Worm (Caenorhabditis elegans) whole organism, mixed stage, embryonic: ENCODE results near the gene gap-2.

Source experiments
- blmp-1 ChIP-seq: fragments of 150-350 bp; optimal IDR thresholded peaks from 2 replicates; lab custom pipeline; 2014; ENCODE audit warnings: missing biosample characterization, missing genetic modification characterization
- ceh-83 ChIP-seq: fragments of 200-800 bp; sonication (Bioruptor generic); optimal IDR thresholded peaks from 2 replicates; lab custom pipeline; 2018; ENCODE audit warnings: mild to moderate bottlenecking, missing genetic modification characterization, missing compliant biosample characterization
- elt-3 ChIP-seq: fragments of 150-350 bp; optimal IDR thresholded peaks from 2 replicates; lab custom pipeline; 2014; ENCODE audit warnings: missing biosample characterization, missing genetic modification characterization
- ham-2 ChIP-seq: fragments of 200-800 bp; sonication (Bioruptor generic); optimal IDR thresholded peaks from 2 replicates; lab custom pipeline; 2018; ENCODE audit warnings: mild to moderate bottlenecking, missing genetic modification characterization, missing compliant biosample characterization
- mep-1 ChIP-seq: fragments of 150-350 bp; optimal IDR thresholded peaks from 2 replicates; lab custom pipeline; 2017; ENCODE audit warnings: missing biosample characterization, missing genetic modification reagents, missing genetic modification characterization, inconsistent platforms
- mls-2 ChIP-seq: sonication (generic microtip); optimal IDR thresholded peaks from 2 replicates; lab custom pipeline; 2016; ENCODE audit warnings: mild to moderate bottlenecking, missing genetic modification characterization, moderate library complexity, missing compliant biosample characterization
- nhr-12 ChIP-seq: fragments of 150-350 bp; optimal IDR thresholded peaks from 2 replicates; lab custom pipeline; 2014; ENCODE audit warnings: missing biosample characterization, missing genetic modification characterization
- snpc-4 ChIP-seq: fragments of 150-350 bp; optimal IDR thresholded peaks from 2 replicates; lab custom pipeline; 2014; ENCODE audit warnings: missing biosample characterization, missing genetic modification characterization
- unc-120 ChIP-seq: sonication (generic microtip); optimal IDR thresholded peaks from 2 replicates; lab custom pipeline; 2017; ENCODE audit warnings: missing genetic modification characterization, missing compliant biosample characterization; ENCODE audit not compliant: poor library complexity, severe bottlenecking
- unc-39 ChIP-seq: fragments of 150-350 bp; optimal IDR thresholded peaks from 2 replicates; lab custom pipeline; 2014; ENCODE audit warnings: missing biosample characterization, missing genetic modification characterization
- unc-62 ChIP-seq: fragments of 150-350 bp; optimal IDR thresholded peaks from 2 replicates; lab custom pipeline; 2014; ENCODE audit warnings: missing biosample characterization, missing genetic modification reagents, missing genetic modification characterization
- ztf-11 ChIP-seq: fragments of 150-350 bp; optimal IDR thresholded peaks from 2 replicates; lab custom pipeline; 2014; ENCODE audit warnings: missing biosample characterization, missing genetic modification characterization

DNA sequence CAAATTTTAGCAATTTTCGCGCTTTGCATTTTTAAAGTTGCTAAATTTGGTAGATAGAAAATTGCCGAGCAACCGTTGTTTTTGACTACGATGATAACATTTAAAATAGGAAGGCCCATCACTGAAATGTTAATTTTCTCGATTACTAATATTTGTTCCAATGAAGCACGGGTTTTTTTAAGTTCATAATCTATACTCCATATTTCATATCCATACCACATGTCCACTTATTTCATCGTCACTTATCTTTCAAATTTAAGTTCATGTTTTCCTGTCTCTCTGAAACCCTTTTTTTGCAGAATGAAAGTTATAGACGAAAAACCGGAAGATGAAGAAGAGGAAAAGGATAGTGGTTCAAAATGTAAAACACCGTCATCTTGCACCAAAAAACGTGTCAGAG lies at the start of gene gap-2:
- TF ChIP-seq unc-120 (tag; lab: Kevin White, UChicago) (no peak), unc-62 (GFP tag; lab: Kevin White, UChicago) (no peak), nhr-12 (no peak), elt-3 (tag; lab: Kevin White, UChicago) (no peak), blmp-1 (tag; lab: Kevin White, UChicago) (no peak), ceh-83 (GFP tag; lab: Kevin White, UChicago) (no peak), unc-39 (tag; lab: Kevin White, UChicago) (no peak), snpc-4 (tag; lab: Kevin White, UChicago) (no peak), mep-1 (tag; lab: Kevin White, UChicago) (no peak), ham-2 (GFP tag; lab: Kevin White, UChicago) (no peak), ztf-11 (tag; lab: Kevin White, UChicago) (no peak), mls-2 (tag; lab: Kevin White, UChicago) (no peak)
